Worm (Caenorhabditis elegans) whole organism, L1 larva: Measurements from ENCODE around the gene arx-3.

Experiments used
- C04F5.9 ChIP-seq: sonication (generic microtip); optimal IDR thresholded peaks from 2 replicates; lab custom pipeline; 2016; ENCODE audit warnings: missing genetic modification characterization, missing compliant biosample characterization
- C16A3.4 ChIP-seq: fragments of 150-350 bp; optimal IDR thresholded peaks from 2 replicates; lab custom pipeline; 2014; ENCODE audit warnings: missing biosample characterization, missing genetic modification characterization
- C34B4.2 ChIP-seq: sonication (generic microtip); optimal IDR thresholded peaks from 2 replicates; lab custom pipeline; 2017; ENCODE audit warnings: mild to moderate bottlenecking, missing genetic modification characterization, missing compliant biosample characterization
- F16B12.6 ChIP-seq: fragments of 150-350 bp; optimal IDR thresholded peaks from 2 replicates; lab custom pipeline; 2014; ENCODE audit warnings: missing biosample characterization, missing genetic modification characterization
- Y116A8C.19 ChIP-seq: sonication (generic microtip); optimal IDR thresholded peaks from 2 replicates; lab custom pipeline; 2016; ENCODE audit warnings: missing compliant biosample characterization, missing genetic modification characterization, borderline replicate concordance
- aha-1 ChIP-seq: fragments of 150-350 bp; optimal IDR thresholded peaks from 2 replicates; lab custom pipeline; 2014; ENCODE audit warnings: missing biosample characterization, missing genetic modification characterization
- aly-2 ChIP-seq: fragments of 150-350 bp; optimal IDR thresholded peaks from 2 replicates; lab custom pipeline; 2014; ENCODE audit warnings: missing biosample characterization, missing genetic modification characterization
- blmp-1 ChIP-seq: fragments of 150-350 bp; optimal IDR thresholded peaks from 2 replicates; lab custom pipeline; 2014; ENCODE audit warnings: missing biosample characterization, missing genetic modification characterization
- ceh-8 ChIP-seq: fragments of 200-800 bp; sonication (Bioruptor generic); optimal IDR thresholded peaks from 2 replicates; lab custom pipeline; 2018; ENCODE audit warnings: mild to moderate bottlenecking, missing genetic modification characterization, moderate library complexity, missing compliant biosample characterization
- ceh-82 ChIP-seq, 3 experiments: fragments of 150-350 bp in 1 of 3; sonication (generic microtip) in 2 of 3; optimal IDR thresholded peaks; 2 replicates each; lab custom pipeline; 2014 to 2017; ENCODE audit warnings: missing biosample characterization in 3 of 3, missing genetic modification characterization in 3 of 3
- ceh-88 ChIP-seq: fragments of 200-800 bp; sonication (Bioruptor generic); IDR thresholded peaks from 2 replicates; pipeline ENCODE4 v1.3.6; 2022; ENCODE audit warnings: missing genetic modification characterization, missing compliant biosample characterization
- ceh-90 ChIP-seq: sonication (generic microtip); optimal IDR thresholded peaks from 2 replicates; lab custom pipeline; 2016; ENCODE audit warnings: missing genetic modification characterization, missing compliant biosample characterization
- efl-1 ChIP-seq, 4 experiments: fragments of 150-350 bp; optimal IDR thresholded peaks in 3 of 4; peaks in 1 of 4; 1 replicate in 1 of 4; 2 replicates in 3 of 4; lab custom pipeline; 2014; ENCODE audit warnings: missing biosample characterization in 2 of 4, missing genetic modification characterization in 2 of 4, missing genetic modification reagents in 2 of 4
- efl-3 ChIP-seq: fragments of 200-800 bp; sonication (Bioruptor generic); optimal IDR thresholded peaks from 2 replicates; lab custom pipeline; 2018; ENCODE audit warnings: mild to moderate bottlenecking, missing genetic modification characterization, missing compliant biosample characterization
- elt-3 ChIP-seq, 6 experiments: fragments of 150-350 bp in 1 of 6; sonication (generic microtip); optimal IDR thresholded peaks; 2 replicates each; lab custom pipeline; 2017 to 2018; ENCODE audit warnings: missing biosample characterization in 6 of 6, missing genetic modification characterization in 6 of 6, inconsistent platforms in 1 of 6
- ets-5 ChIP-seq: fragments of 200-800 bp; sonication (Bioruptor generic); IDR thresholded peaks from 2 replicates; pipeline ENCODE4 v1.3.6; 2022; ENCODE audit warnings: missing genetic modification characterization, missing compliant biosample characterization
- fkh-10 ChIP-seq: sonication (generic microtip); optimal IDR thresholded peaks from 2 replicates; lab custom pipeline; 2017; ENCODE audit warnings: missing biosample characterization, missing genetic modification reagents, missing genetic modification characterization
- fkh-8 ChIP-seq: sonication (generic microtip); optimal IDR thresholded peaks from 2 replicates; lab custom pipeline; 2016; ENCODE audit warnings: mild to moderate bottlenecking, missing genetic modification characterization, missing compliant biosample characterization
- fos-1 ChIP-seq: fragments of 150-350 bp; optimal IDR thresholded peaks from 2 replicates; lab custom pipeline; 2014; ENCODE audit warnings: missing biosample characterization, missing genetic modification characterization
- hlh-17 ChIP-seq: fragments of 200-800 bp; sonication (Bioruptor generic); optimal IDR thresholded peaks from 2 replicates; lab custom pipeline; 2018; ENCODE audit warnings: missing genetic modification characterization, mild to moderate bottlenecking, missing compliant biosample characterization, moderate library complexity, borderline replicate concordance
- hlh-4 ChIP-seq: sonication (generic microtip); optimal IDR thresholded peaks from 2 replicates; lab custom pipeline; 2016; ENCODE audit warnings: mild to moderate bottlenecking, missing genetic modification characterization, missing compliant biosample characterization
- irx-1 ChIP-seq: sonication (generic microtip); optimal IDR thresholded peaks from 2 replicates; lab custom pipeline; 2016; ENCODE audit warnings: missing genetic modification characterization, missing compliant biosample characterization
- isw-1 ChIP-seq: fragments of 200-800 bp; sonication (Bioruptor generic); IDR thresholded peaks from 2 replicates; pipeline ENCODE4 v1.3.6; 2022; ENCODE audit warnings: missing genetic modification characterization, missing compliant biosample characterization
- lin-13 ChIP-seq: fragments of 150-350 bp; optimal IDR thresholded peaks from 2 replicates; lab custom pipeline; 2014; ENCODE audit warnings: missing biosample characterization, missing genetic modification reagents, missing genetic modification characterization
- lsy-2 ChIP-seq, 2 experiments: fragments of 150-350 bp; optimal IDR thresholded peaks; 2 replicates each; lab custom pipeline; 2014; ENCODE audit warnings: missing biosample characterization in 2 of 2, missing genetic modification characterization in 2 of 2
- mab-9 ChIP-seq: fragments of 200-800 bp; sonication (Bioruptor generic); IDR thresholded peaks from 2 replicates; pipeline ENCODE4 v1.3.6; 2022; ENCODE audit warnings: missing genetic modification reagents, missing genetic modification characterization, missing compliant biosample characterization
- mep-1 ChIP-seq: fragments of 150-350 bp; optimal IDR thresholded peaks from 2 replicates; lab custom pipeline; 2014; ENCODE audit warnings: missing biosample characterization, missing genetic modification characterization
- nhr-11 ChIP-seq: fragments of 150-350 bp; optimal IDR thresholded peaks from 2 replicates; lab custom pipeline; 2014; ENCODE audit warnings: missing biosample characterization, missing genetic modification characterization
- nhr-12 ChIP-seq: sonication (generic microtip); optimal IDR thresholded peaks from 2 replicates; lab custom pipeline; 2017; ENCODE audit warnings: missing biosample characterization, missing genetic modification characterization
- nhr-19 ChIP-seq: fragments of 200-800 bp; sonication (Bioruptor generic); conservative IDR thresholded peaks from 2 replicates; pipeline ENCODE4 v1.3.6; 2022; ENCODE audit warnings: missing genetic modification characterization, missing compliant biosample characterization
- nhr-20 ChIP-seq: sonication (generic microtip); optimal IDR thresholded peaks from 2 replicates; lab custom pipeline; 2016; ENCODE audit warnings: mild to moderate bottlenecking, missing genetic modification characterization, missing compliant biosample characterization
- nhr-237 ChIP-seq: fragments of 150-350 bp; optimal IDR thresholded peaks from 2 replicates; lab custom pipeline; 2014; ENCODE audit warnings: missing biosample characterization, missing genetic modification characterization
- nhr-28 ChIP-seq: fragments of 150-350 bp; optimal IDR thresholded peaks from 2 replicates; lab custom pipeline; 2014; ENCODE audit warnings: missing biosample characterization, missing genetic modification characterization
- nhr-85 ChIP-seq: sonication (generic microtip); peaks from one replicate; lab custom pipeline; 2016; ENCODE audit warnings: missing genetic modification characterization, inconsistent platforms, missing compliant biosample characterization
- pag-3 ChIP-seq: sonication (generic microtip); optimal IDR thresholded peaks from 2 replicates; lab custom pipeline; 2017; ENCODE audit warnings: missing genetic modification characterization, mild to moderate bottlenecking, missing compliant biosample characterization, antibody characterized with exemption, borderline replicate concordance; ENCODE audit not compliant: insufficient read depth
- pax-3 ChIP-seq: fragments of 200-800 bp; sonication (Bioruptor generic); optimal IDR thresholded peaks from 2 replicates; lab custom pipeline; 2018; ENCODE audit warnings: mild to moderate bottlenecking, missing genetic modification characterization, moderate library complexity, missing compliant biosample characterization
- pqm-1 ChIP-seq: sonication (generic microtip); optimal IDR thresholded peaks from 3 replicates; lab custom pipeline; 2017; ENCODE audit warnings: missing biosample characterization, missing genetic modification characterization
- rnt-1 ChIP-seq: sonication (generic microtip); optimal IDR thresholded peaks from 2 replicates; lab custom pipeline; 2016; ENCODE audit warnings: mild to moderate bottlenecking, missing genetic modification characterization, moderate library complexity, missing compliant biosample characterization
- snpc-4 ChIP-seq: fragments of 150-350 bp; optimal IDR thresholded peaks from 2 replicates; lab custom pipeline; 2014; ENCODE audit warnings: missing biosample characterization, missing genetic modification characterization
- snu-23 ChIP-seq: sonication (generic microtip); optimal IDR thresholded peaks from 2 replicates; lab custom pipeline; 2016; ENCODE audit warnings: missing genetic modification characterization, missing compliant biosample characterization
- sox-4 ChIP-seq: sonication (generic microtip); optimal IDR thresholded peaks from 2 replicates; lab custom pipeline; 2016; ENCODE audit warnings: missing genetic modification characterization, missing compliant biosample characterization
- sptf-1 ChIP-seq: fragments of 150-350 bp; optimal IDR thresholded peaks from 2 replicates; lab custom pipeline; 2014; ENCODE audit warnings: missing biosample characterization, missing genetic modification characterization
- swsn-7 ChIP-seq: sonication (generic microtip); optimal IDR thresholded peaks from 2 replicates; lab custom pipeline; 2016; ENCODE audit warnings: missing genetic modification characterization, missing compliant biosample characterization
- tbx-2 ChIP-seq: sonication (generic microtip); optimal IDR thresholded peaks from 2 replicates; lab custom pipeline; 2016; ENCODE audit warnings: missing genetic modification characterization, missing compliant biosample characterization
- unc-130 ChIP-seq: fragments of 150-350 bp; optimal IDR thresholded peaks from 2 replicates; lab custom pipeline; 2017; ENCODE audit warnings: missing biosample characterization, missing genetic modification characterization, inconsistent platforms
- unc-30 ChIP-seq: sonication (generic microtip); optimal IDR thresholded peaks from 2 replicates; lab custom pipeline; 2017; ENCODE audit warnings: missing biosample characterization, missing genetic modification characterization
- unc-62 ChIP-seq: fragments of 150-350 bp; optimal IDR thresholded peaks from 2 replicates; lab custom pipeline; 2014; ENCODE audit warnings: missing biosample characterization, missing genetic modification reagents, missing genetic modification characterization
- unc-86 ChIP-seq: sonication (generic microtip); optimal IDR thresholded peaks from 2 replicates; lab custom pipeline; 2016; ENCODE audit warnings: missing genetic modification characterization, missing compliant biosample characterization
- unc-98 ChIP-seq: fragments of 200-800 bp; sonication (Bioruptor generic); IDR thresholded peaks from 2 replicates; pipeline ENCODE4 v1.3.6; 2022; ENCODE audit warnings: missing genetic modification characterization, missing compliant biosample characterization
- vab-15 ChIP-seq: sonication (generic microtip); optimal IDR thresholded peaks from 2 replicates; lab custom pipeline; 2017; ENCODE audit warnings: missing genotype, mild to moderate bottlenecking, missing genetic modification characterization, missing compliant biosample characterization
- xbp-1 ChIP-seq: sonication (generic microtip); optimal IDR thresholded peaks from 2 replicates; lab custom pipeline; 2016; ENCODE audit warnings: missing genetic modification characterization, missing compliant biosample characterization
- zag-1 ChIP-seq: fragments of 150-350 bp; optimal IDR thresholded peaks from 2 replicates; lab custom pipeline; 2014; ENCODE audit warnings: missing biosample characterization, missing genetic modification characterization
- zip-4 ChIP-seq: fragments of 200-800 bp; sonication (Bioruptor generic); optimal IDR thresholded peaks from 2 replicates; lab custom pipeline; 2018; ENCODE audit warnings: mild to moderate bottlenecking, missing genetic modification characterization, moderate library complexity, missing compliant biosample characterization
- ztf-11 ChIP-seq, 2 experiments: sonication (generic microtip); optimal IDR thresholded peaks; 2 replicates each; lab custom pipeline; 2016 to 2017; ENCODE audit warnings: missing genetic modification characterization in 2 of 2, missing biosample characterization in 1 of 2, missing compliant biosample characterization in 1 of 2

arx-3 gene

DNA sequence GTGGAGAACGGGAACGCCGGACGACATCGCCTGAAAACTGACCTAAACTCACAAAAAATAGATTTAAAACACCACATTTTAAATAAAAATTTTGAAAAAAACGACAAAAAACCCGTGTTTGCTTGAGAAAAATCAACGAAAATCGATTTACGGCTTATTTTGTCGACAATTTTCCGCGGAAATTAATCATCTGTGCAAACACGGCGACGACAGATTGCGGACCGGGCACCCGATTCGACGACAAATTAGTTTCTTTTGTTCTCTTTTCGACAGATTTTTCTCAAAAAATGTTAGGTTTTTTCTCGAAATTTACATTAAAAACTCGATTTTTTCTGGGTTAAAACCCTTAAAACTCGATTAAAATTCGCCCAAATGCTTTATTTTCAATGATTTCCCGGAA, at the start of gene arx-3:
arx-3 (minus strand) TSS at position 30 of the 400 bp plus-strand sequence.
- TF ChIP-seq snu-23 (GFP tag; lab: Kevin White, UChicago) (peak; percentile 63), lin-13 (GFP tag; lab: Kevin White, UChicago) (peak; percentile 23), efl-1 (optimal IDR thresholded peaks at IDR 0.05; lab: Kevin White, UChicago) (peak; percentile 60 to 70), efl-1 (GFP tag; optimal IDR thresholded peaks at IDR 0.05 in 1 of 2; lab: Kevin White, UChicago) (peak; percentile 63 to 96), hlh-17 (no peak), Y116A8C.19 (no peak), ztf-11 (tag; optimal IDR thresholded peaks at IDR 0.05; lab: Kevin White, UChicago) (peak in 1 of 2 experiments; percentile 11), swsn-7 (tag; lab: Kevin White, UChicago) (peak; percentile 50), unc-86 (peak; percentile 52), mab-9 (GFP tag; lab: Robert Waterston, UW) (no peak), nhr-12 (tag; lab: Kevin White, UChicago) (no peak), C16A3.4 (tag; lab: Kevin White, UChicago) (peak; percentile 42), aly-2 (tag; lab: Kevin White, UChicago) (no peak), sptf-1 (tag; lab: Kevin White, UChicago) (no peak), C04F5.9 (tag; lab: Kevin White, UChicago) (no peak), efl-3 (GFP tag; lab: Kevin White, UChicago) (no peak), nhr-28 (tag; lab: Kevin White, UChicago) (no peak), zip-4 (GFP tag; lab: Kevin White, UChicago) (no peak), xbp-1 (peak; percentile 31), unc-30 (tag; lab: Kevin White, UChicago) (no peak), sox-4 (tag; lab: Kevin White, UChicago) (no peak), nhr-85 (peak; percentile 78), nhr-11 (tag; lab: Kevin White, UChicago) (no peak), rnt-1 (tag; lab: Kevin White, UChicago) (no peak), snpc-4 (tag; lab: Kevin White, UChicago) (peak; percentile 34), zag-1 (tag; lab: Kevin White, UChicago) (no peak), fkh-10 (GFP tag; lab: Kevin White, UChicago) (peak; percentile 21), irx-1 (peak; percentile 21), nhr-237 (no peak), isw-1 (peak; percentile 16; the same call in 1 of the 2 replicates), ceh-8 (peak; percentile 59), unc-62 (GFP tag; lab: Kevin White, UChicago) (no peak), tbx-2 (tag; lab: Kevin White, UChicago) (peak; percentile 35), pax-3 (no peak), blmp-1 (tag; lab: Kevin White, UChicago) (no peak), C34B4.2 (tag; lab: Kevin White, UChicago) (no peak), ceh-90 (tag; lab: Kevin White, UChicago) (no peak), mep-1 (tag; lab: Kevin White, UChicago) (peak; percentile 36), vab-15 (tag; lab: Kevin White, UChicago) (peak; percentile 73), nhr-19 (GFP tag; lab: Robert Waterston, UW) (peak; percentile 32), lsy-2 (tag; optimal IDR thresholded peaks at IDR 0.05; lab: Kevin White, UChicago) (peak; percentile 57 to 62), F16B12.6 (peak; percentile 95), fos-1 (no peak), fkh-8 (tag; lab: Kevin White, UChicago) (peak; percentile 43), ceh-88 (GFP tag; lab: Robert Waterston, UW) (no peak), ceh-82 (tag; optimal IDR thresholded peaks at IDR 0.05; lab: Kevin White, UChicago) (peak; percentile 23 to 25 (median 25)), pag-3 (tag; lab: Kevin White, UChicago) (no peak), nhr-20 (peak; percentile 16), unc-130 (tag; lab: Kevin White, UChicago) (peak; percentile 69), ets-5 (GFP tag; lab: Robert Waterston, UW) (no peak), unc-98 (GFP tag; lab: Robert Waterston, UW) (no peak), aha-1 (no peak), pqm-1 (tag; lab: Kevin White, UChicago) (no peak), elt-3 (tag; optimal IDR thresholded peaks at IDR 0.05; lab: Kevin White, UChicago) (no peak), hlh-4 (no peak)
